Worm (Caenorhabditis elegans) whole organism, L2 larva: ENCODE results near the gene prx-5.

ENCODE experiments used
- C34F6.9 ChIP-seq: fragments of 150-350 bp; optimal IDR thresholded peaks from 2 replicates; lab custom pipeline; 2014; ENCODE audit warnings: missing biosample characterization, missing genetic modification characterization
- F13H6.1 ChIP-seq: sonication (generic microtip); optimal IDR thresholded peaks from 2 replicates; lab custom pipeline; 2016; ENCODE audit warnings: missing genetic modification characterization, missing compliant biosample characterization
- R02D3.7 ChIP-seq: fragments of 150-350 bp; optimal IDR thresholded peaks from 2 replicates; lab custom pipeline; 2014; ENCODE audit warnings: missing biosample characterization, missing genetic modification characterization
- Y55F3AM.14 ChIP-seq: fragments of 200-800 bp; sonication (Bioruptor generic); optimal IDR thresholded peaks from 2 replicates; lab custom pipeline; 2018; ENCODE audit warnings: mild to moderate bottlenecking, missing genetic modification characterization, missing compliant biosample characterization
- ZK546.5 ChIP-seq: sonication (generic microtip); optimal IDR thresholded peaks from 2 replicates; lab custom pipeline; 2017; ENCODE audit warnings: missing biosample characterization, missing genetic modification characterization
- alr-1 ChIP-seq: fragments of 150-350 bp; optimal IDR thresholded peaks from 2 replicates; lab custom pipeline; 2014; ENCODE audit warnings: missing biosample characterization, missing genetic modification characterization
- aly-2 ChIP-seq: fragments of 150-350 bp; optimal IDR thresholded peaks from 2 replicates; lab custom pipeline; 2014; ENCODE audit warnings: missing biosample characterization, missing genetic modification characterization
- dmd-4 ChIP-seq: sonication (generic microtip); optimal IDR thresholded peaks from 2 replicates; lab custom pipeline; 2017; ENCODE audit warnings: missing biosample characterization, missing genetic modification characterization
- egl-27 ChIP-seq: sonication (generic microtip); optimal IDR thresholded peaks from 3 replicates; lab custom pipeline; 2017; ENCODE audit warnings: missing biosample characterization, missing genetic modification reagents, missing genetic modification characterization
- elt-1 ChIP-seq: fragments of 150-350 bp; optimal IDR thresholded peaks from 2 replicates; lab custom pipeline; 2014; ENCODE audit warnings: missing biosample characterization, missing genetic modification characterization
- elt-3 ChIP-seq: sonication (generic microtip); optimal IDR thresholded peaks from 2 replicates; lab custom pipeline; 2017; ENCODE audit warnings: missing biosample characterization, missing genetic modification characterization
- fos-1 ChIP-seq: fragments of 150-350 bp; optimal IDR thresholded peaks from 2 replicates; lab custom pipeline; 2014; ENCODE audit warnings: missing biosample characterization, missing genetic modification characterization
- gmeb-1 ChIP-seq: fragments of 150-350 bp; optimal IDR thresholded peaks from 2 replicates; lab custom pipeline; 2014; ENCODE audit warnings: missing biosample characterization, missing genetic modification characterization
- lin-11 ChIP-seq: fragments of 150-350 bp; sonication (generic microtip); optimal IDR thresholded peaks from 2 replicates; lab custom pipeline; 2014; ENCODE audit warnings: missing biosample characterization, missing genetic modification characterization, inconsistent platforms, mixed read lengths
- lin-13 ChIP-seq: fragments of 150-350 bp; optimal IDR thresholded peaks from 2 replicates; lab custom pipeline; 2014; ENCODE audit warnings: missing biosample characterization, missing genetic modification reagents, missing genetic modification characterization
- lin-39 ChIP-seq: fragments of 150-350 bp; optimal IDR thresholded peaks from 2 replicates; lab custom pipeline; 2014; ENCODE audit warnings: missing biosample characterization, missing genetic modification reagents, missing genetic modification characterization
- mbf-1 ChIP-seq: sonication (generic microtip); optimal IDR thresholded peaks from 2 replicates; lab custom pipeline; 2017; ENCODE audit warnings: missing biosample characterization, missing genetic modification characterization
- mdl-1 ChIP-seq, 2 experiments: fragments of 150-350 bp in 1 of 2; sonication (generic microtip) in 1 of 2; optimal IDR thresholded peaks; 2 replicates each; lab custom pipeline; 2017; ENCODE audit warnings: missing biosample characterization in 2 of 2, missing genetic modification characterization in 2 of 2
- nhr-11 ChIP-seq: fragments of 150-350 bp; optimal IDR thresholded peaks from 2 replicates; lab custom pipeline; 2014; ENCODE audit warnings: missing biosample characterization, missing genetic modification characterization
- nhr-12 ChIP-seq: fragments of 150-350 bp; optimal IDR thresholded peaks from 2 replicates; lab custom pipeline; 2014; ENCODE audit warnings: missing biosample characterization, missing genetic modification characterization
- nhr-21 ChIP-seq: fragments of 150-350 bp; optimal IDR thresholded peaks from 2 replicates; lab custom pipeline; 2014; ENCODE audit warnings: missing biosample characterization, missing genetic modification characterization
- nhr-23 ChIP-seq: fragments of 150-350 bp; optimal IDR thresholded peaks from 2 replicates; lab custom pipeline; 2014; ENCODE audit warnings: missing biosample characterization, missing genetic modification reagents, missing genetic modification characterization
- nhr-237 ChIP-seq: fragments of 150-350 bp; optimal IDR thresholded peaks from 2 replicates; lab custom pipeline; 2014; ENCODE audit warnings: missing biosample characterization, missing genetic modification characterization
- nhr-77 ChIP-seq: fragments of 150-350 bp; optimal IDR thresholded peaks from 2 replicates; lab custom pipeline; 2014; ENCODE audit warnings: missing biosample characterization, missing genetic modification characterization
- peb-1 ChIP-seq: fragments of 150-350 bp; optimal IDR thresholded peaks from 2 replicates; lab custom pipeline; 2014; ENCODE audit warnings: missing biosample characterization, missing genetic modification characterization
- sma-3 ChIP-seq: sonication (generic microtip); optimal IDR thresholded peaks from 2 replicates; lab custom pipeline; 2016; ENCODE audit warnings: missing genetic modification reagents, missing genetic modification characterization, missing compliant biosample characterization
- sma-9 ChIP-seq, 2 experiments: fragments of 150-350 bp in 1 of 2; sonication (generic microtip) in 1 of 2; optimal IDR thresholded peaks; 2 replicates each; lab custom pipeline; 2014 to 2016; ENCODE audit warnings: missing genetic modification characterization in 2 of 2, mild to moderate bottlenecking in 1 of 2, missing biosample characterization in 1 of 2, missing compliant biosample characterization in 1 of 2, missing genetic modification reagents in 1 of 2, moderate library complexity in 1 of 2
- snpc-4 ChIP-seq: fragments of 150-350 bp; optimal IDR thresholded peaks from 2 replicates; lab custom pipeline; 2014; ENCODE audit warnings: missing biosample characterization, missing genetic modification characterization
- unc-39 ChIP-seq: fragments of 150-350 bp; optimal IDR thresholded peaks from 2 replicates; lab custom pipeline; 2014; ENCODE audit warnings: missing biosample characterization, missing genetic modification characterization
- unc-62 ChIP-seq: fragments of 150-350 bp; optimal IDR thresholded peaks from 2 replicates; lab custom pipeline; 2014; ENCODE audit warnings: missing biosample characterization, missing genetic modification reagents, missing genetic modification characterization
- zag-1 ChIP-seq: fragments of 150-350 bp; optimal IDR thresholded peaks from 2 replicates; lab custom pipeline; 2014; ENCODE audit warnings: missing biosample characterization, missing genetic modification characterization
- ztf-1 ChIP-seq: fragments of 200-800 bp; sonication (Bioruptor generic); conservative IDR thresholded peaks from 2 replicates; pipeline ENCODE4 v1.3.6; 2022; ENCODE audit warnings: missing genetic modification characterization, missing compliant biosample characterization

prx-5 gene

DNA sequence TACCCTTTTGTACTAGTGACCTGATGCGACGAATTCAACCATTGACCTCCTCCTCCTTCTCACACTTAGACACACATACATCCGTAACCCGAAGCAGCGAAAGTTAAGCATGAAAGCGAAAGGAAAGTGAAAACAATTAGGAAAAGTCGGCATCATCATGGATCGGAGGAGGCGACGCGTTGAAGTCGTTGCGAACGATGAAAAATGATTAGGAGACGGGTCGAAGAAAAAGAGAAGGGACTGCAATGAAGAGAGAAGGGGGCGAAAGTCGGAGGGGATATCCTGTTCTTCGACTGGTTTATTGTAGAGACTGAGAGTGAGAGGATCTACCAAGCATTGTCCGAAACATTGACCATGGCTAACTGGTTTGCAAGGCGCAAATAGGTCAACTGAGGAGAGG is 46.4 kb downstream of the prx-5 start (continued):
- TF ChIP-seq zag-1 (tag; lab: Kevin White, UChicago) (no peak), sma-9 (GFP tag; optimal IDR thresholded peaks at IDR 0.05; lab: Kevin White, UChicago) (peak; percentile 1), sma-9 (tag; optimal IDR thresholded peaks at IDR 0.05; lab: Kevin White, UChicago) (no peak), F13H6.1 (tag; lab: Kevin White, UChicago) (no peak), C34F6.9 (no peak), elt-1 (tag; lab: Kevin White, UChicago) (no peak), mbf-1 (no peak), dmd-4 (no peak), sma-3 (GFP tag; lab: Kevin White, UChicago) (no peak), snpc-4 (tag; lab: Kevin White, UChicago) (no peak), nhr-12 (tag; lab: Kevin White, UChicago) (no peak), nhr-77 (tag; lab: Kevin White, UChicago) (no peak), lin-11 (tag; lab: Kevin White, UChicago) (no peak), peb-1 (tag; lab: Kevin White, UChicago) (peak; percentile 5), unc-62 (GFP tag; lab: Kevin White, UChicago) (no peak), aly-2 (tag; lab: Kevin White, UChicago) (no peak), ztf-1 (GFP tag; lab: Robert Waterston, UW) (no peak), nhr-21 (peak; percentile 84), alr-1 (tag; lab: Kevin White, UChicago) (no peak), ZK546.5 (tag; lab: Kevin White, UChicago) (no peak), egl-27 (tag; lab: Kevin White, UChicago) (peak; percentile 74), Y55F3AM.14 (GFP tag; lab: Kevin White, UChicago) (no peak), nhr-237 (no peak), gmeb-1 (tag; lab: Kevin White, UChicago) (no peak), lin-39 (tag; lab: Kevin White, UChicago) (no peak), mdl-1 (tag; optimal IDR thresholded peaks at IDR 0.05; lab: Kevin White, UChicago) (peak in 1 of 2 experiments; percentile 10)
- TF ChIP-seq, all 48 proteins: peak for 10

DNA sequence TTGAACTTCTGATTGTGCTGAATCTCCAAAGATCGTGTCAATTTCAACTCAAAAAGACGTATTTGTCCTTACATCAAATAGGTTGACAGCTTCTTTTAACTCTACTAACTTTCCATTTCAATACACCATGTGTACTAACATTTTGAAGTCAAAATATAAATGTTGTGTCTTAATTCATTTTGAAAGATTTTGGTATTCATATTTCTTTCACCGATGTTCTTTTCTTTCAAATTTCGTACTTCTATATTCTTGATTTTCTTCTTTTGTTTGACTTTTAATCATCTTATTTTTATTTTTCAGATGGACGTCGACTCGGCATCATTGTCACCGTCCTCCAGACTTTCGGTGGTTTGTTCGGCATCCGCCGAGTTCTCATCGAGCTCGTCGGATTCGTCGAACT is 47.1 kb downstream of the prx-5 start, which contains the start of gene atf-2:
atf-2 (plus strand) TSS at position 301 of the 400 bp plus-strand sequence.
- no peak for TF ChIP-seq unc-39
- TF ChIP-seq fos-1 (tag; lab: Kevin White, UChicago) = no peak
- no peak for TF ChIP-seq Y55F3AM.14 (GFP tag; lab: Kevin White, UChicago)
- no peak for TF ChIP-seq lin-13 (GFP tag; lab: Kevin White, UChicago)
- no peak for TF ChIP-seq alr-1 (tag; lab: Kevin White, UChicago)
- no peak for TF ChIP-seq ZK546.5 (tag; lab: Kevin White, UChicago)
- TF ChIP-seq lin-39 (tag; lab: Kevin White, UChicago) = no peak
- TF ChIP-seq nhr-11 (tag; lab: Kevin White, UChicago) = no peak
- no peak for TF ChIP-seq nhr-12 (tag; lab: Kevin White, UChicago)
- TF ChIP-seq mdl-1 (tag; optimal IDR thresholded peaks at IDR 0.05; lab: Kevin White, UChicago) = no peak

DNA sequence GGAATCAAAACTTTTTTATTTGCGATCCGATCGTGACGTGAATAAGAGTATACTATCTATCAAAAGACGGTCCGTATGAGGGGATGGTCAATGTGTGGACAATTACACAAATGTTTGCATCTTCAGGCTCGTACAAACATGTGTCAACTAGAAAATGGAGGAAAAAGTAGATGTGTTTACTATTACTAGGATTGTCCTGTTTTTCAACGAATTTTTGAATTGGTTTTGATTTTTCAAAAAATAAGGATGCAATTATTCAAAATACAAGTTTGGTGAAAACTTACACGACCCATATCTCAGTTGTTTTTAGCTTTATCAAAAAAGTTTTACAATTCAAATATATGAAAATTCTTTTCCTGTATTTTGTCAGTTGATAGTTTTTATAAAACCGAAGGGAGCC is 50.6 kb downstream of the prx-5 start, which contains the start of gene K08F8.7:
K08F8.7 (minus strand) TSS at position 101 of the 400 bp plus-strand sequence.
- TF ChIP-seq elt-3 = no peak
- no peak for TF ChIP-seq nhr-12 (tag; lab: Kevin White, UChicago)
- no peak for TF ChIP-seq R02D3.7
- TF ChIP-seq elt-1 (tag; lab: Kevin White, UChicago) = no peak
- no peak for TF ChIP-seq nhr-23 (tag; lab: Kevin White, UChicago)
- TF ChIP-seq ztf-1 (GFP tag; lab: Robert Waterston, UW) = no peak
- no peak for TF ChIP-seq F13H6.1 (tag; lab: Kevin White, UChicago)
